Worm (Caenorhabditis elegans) whole organism, midembryonic: ENCODE data around the gene str-97.

ENCODE experiments used
- T22C8.4 ChIP-seq: fragments of 200-800 bp; sonication (Bioruptor generic); IDR thresholded peaks from 2 replicates; pipeline ENCODE4 v1.3.6; 2022; ENCODE audit warnings: missing genetic modification characterization, missing compliant biosample characterization
- cog-1 ChIP-seq: sonication (generic microtip); optimal IDR thresholded peaks from 2 replicates; lab custom pipeline; 2016; ENCODE audit warnings: missing genetic modification characterization, missing compliant biosample characterization
- flt-1 ChIP-seq: fragments of 200-800 bp; sonication (Bioruptor generic); IDR thresholded peaks from 2 replicates; pipeline ENCODE4 v1.3.6; 2022; ENCODE audit warnings: missing genetic modification characterization, missing compliant biosample characterization
- klf-2 ChIP-seq: fragments of 200-800 bp; sonication (Bioruptor generic); conservative IDR thresholded peaks from 2 replicates; pipeline ENCODE4 v1.3.6; 2022; ENCODE audit warnings: missing genetic modification reagents, missing genetic modification characterization, missing compliant biosample characterization
- med-1 ChIP-seq: sonication (generic microtip); optimal IDR thresholded peaks from 2 replicates; lab custom pipeline; 2017; ENCODE audit warnings: missing genetic modification characterization, mild to moderate bottlenecking, missing compliant biosample characterization, antibody characterized with exemption, missing genetic modification reagents; ENCODE audit not compliant: insufficient read depth
- ref-1 ChIP-seq: fragments of 200-800 bp; sonication (Bioruptor generic); conservative IDR thresholded peaks from 2 replicates; pipeline ENCODE4 v1.3.6; 2022; ENCODE audit warnings: missing genetic modification reagents, missing genetic modification characterization, missing compliant biosample characterization
- tab-1 ChIP-seq: fragments of 200-800 bp; sonication (Bioruptor generic); IDR thresholded peaks from 2 replicates; pipeline ENCODE4 v1.3.6; 2022; ENCODE audit warnings: missing genetic modification characterization, missing compliant biosample characterization
- ztf-23 ChIP-seq: fragments of 200-800 bp; sonication (Bioruptor generic); IDR thresholded peaks from 2 replicates; pipeline ENCODE4 v1.3.6; 2022; ENCODE audit warnings: missing genetic modification reagents, missing genetic modification characterization, missing compliant biosample characterization
- ztf-29 ChIP-seq: fragments of 200-800 bp; sonication (Bioruptor generic); IDR thresholded peaks from 2 replicates; pipeline ENCODE4 v1.3.6; 2022; ENCODE audit warnings: missing genetic modification reagents, missing genetic modification characterization, missing compliant biosample characterization

- TF ChIP-seq ref-1 (GFP tag; lab: Robert Waterston, UW) = no peak
- TF ChIP-seq T22C8.4 (GFP tag; lab: Robert Waterston, UW) = no peak
- no peak for TF ChIP-seq flt-1 (GFP tag; lab: Robert Waterston, UW)
- TF ChIP-seq ztf-29 = no peak
- TF ChIP-seq klf-2 (GFP tag; lab: Robert Waterston, UW) = no peak
- TF ChIP-seq ztf-23 (GFP tag; lab: Robert Waterston, UW) = no peak
- no peak for TF ChIP-seq tab-1
- no peak for TF ChIP-seq cog-1 (tag; lab: Kevin White, UChicago)
- TF ChIP-seq med-1 (GFP tag; lab: Kevin White, UChicago) = no peak
Measured at ce11 chrV:16127401-16127800, 27.6 kb downstream of the str-97 start, which contains the start of gene fbxa-143.
